Worm (Caenorhabditis elegans) whole organism, early embryonic: Measurements from ENCODE around the gene F38E1.10.

Experiments used
- flt-1 ChIP-seq: fragments of 200-800 bp; sonication (Bioruptor generic); IDR thresholded peaks from 2 replicates; pipeline ENCODE4 v1.3.6; 2022; ENCODE audit warnings: missing genetic modification characterization, missing compliant biosample characterization
- hnd-1 ChIP-seq: sonication (generic microtip); optimal IDR thresholded peaks from 2 replicates; lab custom pipeline; 2016; ENCODE audit warnings: missing genetic modification characterization, missing compliant biosample characterization

DNA sequence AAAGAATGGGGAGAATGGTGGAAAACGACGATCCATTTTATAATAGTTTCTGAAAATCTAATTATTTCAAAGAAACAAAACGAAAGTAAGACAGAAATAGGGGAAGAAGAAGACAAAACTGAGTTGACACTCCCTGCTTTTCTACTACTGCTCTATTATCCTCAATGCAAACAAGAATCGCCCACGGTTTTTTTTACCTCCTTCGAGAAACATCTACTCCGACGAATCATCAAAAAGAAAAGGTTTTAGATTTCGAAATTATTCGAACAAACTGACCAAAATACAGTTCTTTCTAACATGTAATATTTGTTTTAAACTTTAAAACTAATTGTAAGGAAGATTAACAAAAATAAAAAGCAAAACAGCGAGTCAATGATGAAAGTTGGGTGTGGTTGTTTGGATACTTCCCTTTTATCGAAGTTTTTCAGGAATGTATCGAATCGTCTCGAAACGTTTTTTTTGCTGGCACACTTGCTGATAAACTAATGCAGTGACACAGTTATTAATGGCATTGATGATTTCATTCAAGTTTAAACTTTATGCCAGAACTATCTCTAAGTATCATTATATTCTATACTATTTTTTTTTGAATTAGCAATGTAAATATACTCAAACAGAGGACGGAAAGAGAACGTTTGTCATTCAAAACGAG lies 10.7 kb upstream of the F38E1.10 start, which contains the start of gene hsp-17:
- no peak for TF ChIP-seq flt-1 (GFP tag; lab: Robert Waterston, UW)
- no peak for TF ChIP-seq hnd-1 (tag; lab: Kevin White, UChicago)
